Fruit fly (Drosophila melanogaster) whole organism, embryonic: ENCODE measurements around the gene mus101.

Experiments used
- ATbp ChIP-seq: fragments of 200-800 bp; sonication (Bioruptor generic); optimal IDR thresholded peaks from 2 replicates; lab custom pipeline; 2017; ENCODE audit warnings: missing biosample characterization, mild to moderate bottlenecking, missing genetic modification characterization, missing genetic modification reagents
- Adf1 ChIP-seq: fragments of 200-800 bp; sonication (Bioruptor generic); IDR thresholded peaks from 2 replicates; pipeline ENCODE4 v1.3.6; 2022; ENCODE audit warnings: missing biosample characterization, missing genetic modification characterization
- Atf6 ChIP-seq: fragments of 200-800 bp; sonication (Bioruptor generic); IDR thresholded peaks from 2 replicates; pipeline ENCODE4 v1.3.6; 2022; ENCODE audit warnings: missing biosample characterization, missing genetic modification characterization
- Blimp-1 ChIP-seq: fragments of 200-800 bp; sonication (Bioruptor generic); optimal IDR thresholded peaks from 3 replicates; lab custom pipeline; 2018; ENCODE audit warnings: missing biosample characterization, missing genetic modification characterization, mild to moderate bottlenecking, moderate library complexity, missing genetic modification reagents
- CG10462 ChIP-seq: fragments of 200-800 bp; sonication (Bioruptor generic); optimal IDR thresholded peaks from 2 replicates; lab custom pipeline; 2016; ENCODE audit warnings: missing biosample characterization, missing genetic modification characterization
- CG11695 ChIP-seq: fragments of 200-800 bp; sonication (Bioruptor generic); IDR thresholded peaks from 3 replicates; pipeline ENCODE4 v1.3.6; 2022; ENCODE audit warnings: missing biosample characterization, missing genetic modification characterization
- CG11696 ChIP-seq: fragments of 200-800 bp; sonication (Bioruptor generic); IDR thresholded peaks from 2 replicates; pipeline ENCODE4 v1.3.6; 2022; ENCODE audit warnings: missing biosample characterization, missing genetic modification characterization
- CG13424 ChIP-seq: fragments of 200-800 bp; sonication (Bioruptor generic); optimal IDR thresholded peaks from 2 replicates; lab custom pipeline; 2019; ENCODE audit warnings: missing biosample characterization, mild to moderate bottlenecking, missing genetic modification characterization, moderate library complexity
- CG14710 ChIP-seq: fragments of 200-800 bp; sonication (Bioruptor generic); optimal IDR thresholded peaks from 3 replicates; lab custom pipeline; 2019; ENCODE audit warnings: missing biosample characterization, mild to moderate bottlenecking, missing genetic modification characterization, moderate library complexity
- CG14965 ChIP-seq: fragments of 200-800 bp; sonication (Bioruptor generic); optimal IDR thresholded peaks from 2 replicates; lab custom pipeline; 2016; ENCODE audit warnings: missing biosample characterization, missing genetic modification characterization, borderline replicate concordance
- CG15073 ChIP-seq: fragments of 200-800 bp; sonication (Bioruptor generic); optimal IDR thresholded peaks from 2 replicates; lab custom pipeline; 2016; ENCODE audit warnings: missing biosample characterization, missing genetic modification characterization
- CG15269 ChIP-seq: fragments of 200-800 bp; sonication (Bioruptor generic); optimal IDR thresholded peaks from 2 replicates; lab custom pipeline; 2018; ENCODE audit warnings: missing biosample characterization, mild to moderate bottlenecking, missing genetic modification characterization, moderate library complexity
- CG15514 ChIP-seq: fragments of 200-800 bp; sonication (Bioruptor generic); optimal IDR thresholded peaks from 3 replicates; lab custom pipeline; 2017; ENCODE audit warnings: missing biosample characterization, missing genetic modification characterization, mild to moderate bottlenecking, moderate library complexity, missing genetic modification reagents
- CG2678 ChIP-seq: fragments of 200-800 bp; sonication (Bioruptor generic); optimal IDR thresholded peaks from 3 replicates; lab custom pipeline; 2019; ENCODE audit warnings: missing biosample characterization, mild to moderate bottlenecking, missing genetic modification characterization, moderate library complexity
- CG31365 ChIP-seq: fragments of 200-800 bp; sonication (Bioruptor generic); optimal IDR thresholded peaks from 2 replicates; lab custom pipeline; 2018; ENCODE audit warnings: missing biosample characterization, mild to moderate bottlenecking, missing genetic modification characterization
- CG34422 ChIP-seq: fragments of 200-800 bp; sonication (Bioruptor generic); IDR thresholded peaks from 3 replicates; pipeline ENCODE4 v1.3.6; 2022; ENCODE audit warnings: missing biosample characterization, missing genetic modification characterization
- CG7357 ChIP-seq: fragments of 200-800 bp; sonication (Bioruptor generic); IDR thresholded peaks from 3 replicates; pipeline ENCODE4 v1.3.6; 2022; ENCODE audit warnings: missing biosample characterization, missing genetic modification characterization
- CG7372 ChIP-seq: fragments of 200-800 bp; sonication (Bioruptor generic); IDR thresholded peaks from 2 replicates; pipeline ENCODE4 v1.3.6; 2022; ENCODE audit warnings: missing biosample characterization, missing genetic modification characterization
- CG7786 ChIP-seq: fragments of 200-800 bp; sonication (Bioruptor generic); optimal IDR thresholded peaks from 2 replicates; lab custom pipeline; 2016; ENCODE audit warnings: missing biosample characterization, missing genetic modification characterization
- CG8281 ChIP-seq: fragments of 200-800 bp; sonication (Bioruptor generic); optimal IDR thresholded peaks from 2 replicates; lab custom pipeline; 2018; ENCODE audit warnings: missing biosample characterization, mild to moderate bottlenecking, missing genetic modification characterization, moderate library complexity
- CG8478 ChIP-seq: fragments of >200 bp; optimal IDR thresholded peaks from 2 replicates; lab custom pipeline; 2018
- CG9876 ChIP-seq: fragments of 200-800 bp; sonication (Bioruptor generic); optimal IDR thresholded peaks from 2 replicates; lab custom pipeline; 2016; ENCODE audit warnings: missing biosample characterization, missing genetic modification characterization
- Chrac-16 ChIP-seq: fragments of 200-800 bp; sonication (Bioruptor generic); optimal IDR thresholded peaks from 3 replicates; lab custom pipeline; 2016; ENCODE audit warnings: missing biosample characterization, missing genetic modification characterization
- D ChIP-seq, 2 experiments: fragments of 200-800 bp in 1 of 2; fragments of >200 bp in 1 of 2; sonication (Bioruptor generic) in 1 of 2; optimal IDR thresholded peaks; 2 replicates in 1 of 2; 3 replicates in 1 of 2; lab custom pipeline; 2017; ENCODE audit warnings: mild to moderate bottlenecking in 1 of 2, missing biosample characterization in 1 of 2, missing genetic modification characterization in 1 of 2, missing genetic modification reagents in 1 of 2
- Ets97D ChIP-seq: fragments of 200-800 bp; sonication (Bioruptor generic); optimal IDR thresholded peaks from 3 replicates; lab custom pipeline; 2016; ENCODE audit warnings: missing biosample characterization, missing genetic modification characterization
- HmgD ChIP-seq: fragments of 200-800 bp; sonication (Bioruptor generic); optimal IDR thresholded peaks from 3 replicates; lab custom pipeline; 2016; ENCODE audit warnings: missing biosample characterization, missing genetic modification characterization
- Hr39 ChIP-seq: fragments of >200 bp; optimal IDR thresholded peaks from 2 replicates; lab custom pipeline; 2017
- Hr78 ChIP-seq, 2 experiments: fragments of 200-800 bp in 1 of 2; fragments of >200 bp in 1 of 2; sonication (Bioruptor generic) in 1 of 2; optimal IDR thresholded peaks; 2 replicates each; lab custom pipeline; 2017 to 2019; ENCODE audit warnings: missing biosample characterization in 2 of 2, missing genetic modification characterization in 2 of 2, mild to moderate bottlenecking in 1 of 2, moderate library complexity in 1 of 2
- MTF-1 ChIP-seq: fragments of 200-800 bp; sonication (Bioruptor generic); optimal IDR thresholded peaks from 2 replicates; lab custom pipeline; 2018; ENCODE audit warnings: missing biosample characterization, mild to moderate bottlenecking, missing genetic modification characterization, borderline replicate concordance
- Myb ChIP-seq: fragments of 200-800 bp; sonication (Bioruptor generic); optimal IDR thresholded peaks from 2 replicates; lab custom pipeline; 2016; ENCODE audit warnings: missing biosample characterization, missing genetic modification characterization
- Nf-YC ChIP-seq: fragments of 200-800 bp; optimal IDR thresholded peaks from 3 replicates; lab custom pipeline; 2019; ENCODE audit warnings: missing biosample characterization, mild to moderate bottlenecking, missing genetic modification characterization, moderate library complexity
- NfI ChIP-seq: fragments of 200-800 bp; sonication (Bioruptor generic); optimal IDR thresholded peaks from 3 replicates; lab custom pipeline; 2018; ENCODE audit warnings: missing biosample characterization, mild to moderate bottlenecking, missing genetic modification characterization, moderate library complexity
- Oli ChIP-seq: fragments of 200-800 bp; sonication (Bioruptor generic); optimal IDR thresholded peaks from 2 replicates; lab custom pipeline; 2018; ENCODE audit warnings: missing biosample characterization, mild to moderate bottlenecking, missing genetic modification characterization, moderate library complexity
- Poxn ChIP-seq: fragments of 200-800 bp; sonication (Bioruptor generic); IDR thresholded peaks from 2 replicates; pipeline ENCODE4 v1.3.6; 2022; ENCODE audit warnings: missing biosample characterization, missing genetic modification characterization
- Sin3A ChIP-seq: fragments of >200 bp; optimal IDR thresholded peaks from 2 replicates; lab custom pipeline; 2018
- Taf1 ChIP-seq: fragments of 200-800 bp; sonication (Bioruptor generic); IDR thresholded peaks from 2 replicates; pipeline ENCODE4 v1.3.6; 2022; ENCODE audit warnings: missing biosample characterization, missing genetic modification characterization
- Xbp1 ChIP-seq: fragments of 200-800 bp; sonication (Bioruptor generic); optimal IDR thresholded peaks from 3 replicates; lab custom pipeline; 2016; ENCODE audit warnings: missing biosample characterization, mild to moderate bottlenecking, missing genetic modification characterization
- Xrp1 ChIP-seq: fragments of 200-800 bp; sonication (Bioruptor generic); IDR thresholded peaks from 2 replicates; pipeline ENCODE4 v1.3.6; 2022; ENCODE audit warnings: missing biosample characterization, missing genetic modification characterization
- al ChIP-seq: fragments of 200-800 bp; sonication (Bioruptor generic); IDR thresholded peaks from 2 replicates; pipeline ENCODE4 v1.3.6; 2022; ENCODE audit warnings: missing biosample characterization, missing genetic modification characterization
- ato ChIP-seq: fragments of 200-800 bp; sonication (Bioruptor generic); IDR thresholded peaks from 2 replicates; pipeline ENCODE4 v1.3.6; 2022; ENCODE audit warnings: missing biosample characterization, missing genetic modification characterization; ENCODE audit not compliant: partially characterized antibody
- disco-r ChIP-seq: fragments of 200-800 bp; sonication (Bioruptor generic); optimal IDR thresholded peaks from 2 replicates; lab custom pipeline; 2016; ENCODE audit warnings: missing biosample characterization, missing genetic modification characterization
- gro ChIP-seq: fragments of 200-800 bp; sonication (Bioruptor generic); optimal IDR thresholded peaks from 2 replicates; lab custom pipeline; 2016; ENCODE audit warnings: missing biosample characterization, missing genetic modification characterization
- lmd ChIP-seq: fragments of 200-800 bp; sonication (Bioruptor generic); IDR thresholded peaks from 2 replicates; pipeline ENCODE4 v1.3.6; 2022; ENCODE audit warnings: missing biosample characterization, missing genetic modification characterization
- mld ChIP-seq: fragments of 200-800 bp; sonication (Bioruptor generic); IDR thresholded peaks from 3 replicates; pipeline ENCODE4 v1.3.6; 2022; ENCODE audit warnings: missing biosample characterization, missing genetic modification characterization; ENCODE audit not compliant: partially characterized antibody
- p53 ChIP-seq: fragments of 200-800 bp; sonication (Bioruptor generic); optimal IDR thresholded peaks from 2 replicates; lab custom pipeline; 2016; ENCODE audit warnings: missing biosample characterization, missing genetic modification characterization
- pfk ChIP-seq: fragments of 200-800 bp; sonication (Bioruptor generic); optimal IDR thresholded peaks from 2 replicates; lab custom pipeline; 2018; ENCODE audit warnings: missing biosample characterization, mild to moderate bottlenecking, missing genetic modification characterization, moderate library complexity
- slou ChIP-seq: fragments of 200-800 bp; sonication (Bioruptor generic); optimal IDR thresholded peaks from 3 replicates; lab custom pipeline; 2016; ENCODE audit warnings: missing biosample characterization, missing genetic modification characterization
- tna ChIP-seq: fragments of 200-800 bp; sonication (Bioruptor generic); IDR thresholded peaks from 2 replicates; pipeline ENCODE4 v1.3.6; 2022; ENCODE audit warnings: missing biosample characterization, missing genetic modification characterization; ENCODE audit not compliant: partially characterized antibody
- yki ChIP-seq: fragments of >200 bp; optimal IDR thresholded peaks from 3 replicates; lab custom pipeline; 2018

mus101 gene

DNA sequence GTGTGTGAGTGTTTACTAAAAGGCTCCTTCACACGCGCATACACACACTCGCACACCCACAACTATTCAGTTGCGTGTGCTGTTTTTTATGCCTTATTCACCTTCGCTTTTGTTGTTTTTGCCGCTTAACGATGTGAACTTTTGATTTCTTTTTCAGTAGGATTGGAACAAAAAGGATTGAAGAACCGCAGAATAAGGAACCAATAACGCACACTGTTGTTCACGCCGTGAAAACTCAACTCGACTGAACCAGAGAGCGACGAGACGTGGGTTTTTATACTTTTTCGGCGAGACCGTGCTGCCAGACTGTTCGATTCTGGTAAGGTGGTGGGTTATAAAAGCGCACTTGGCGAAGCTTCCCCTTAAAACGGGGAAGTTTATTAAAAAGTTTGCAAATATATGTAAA is 33.1 kb downstream of the mus101 start, which contains the start of gene Pdcd4 (continued):
- TF ChIP-seq tna = peak; percentile 59; the same call in 1 of the 2 replicates
- no peak for TF ChIP-seq disco-r
- no peak for TF ChIP-seq mld (GFP tag; lab: Robert Waterston, UW)
- TF ChIP-seq Taf1 (GFP tag; lab: Robert Waterston, UW) = no peak
- TF ChIP-seq MTF-1 (GFP tag; lab: Kevin White, UChicago) = no peak
- peak; percentile 4 for TF ChIP-seq pfk (GFP tag; lab: Kevin White, UChicago)
- no peak for TF ChIP-seq CG8478 (lab: Kevin White, UChicago)
- peak; percentile 3 for TF ChIP-seq HmgD (GFP tag; lab: Kevin White, UChicago)
- TF ChIP-seq ATbp (GFP tag; lab: Kevin White, UChicago) = no peak
- no peak for TF ChIP-seq CG8281 (tag; lab: Kevin White, UChicago)
- no peak for TF ChIP-seq CG7357 (GFP tag; lab: Robert Waterston, UW)
- TF ChIP-seq CG7372 (GFP tag; lab: Robert Waterston, UW) = no peak
- TF ChIP-seq, all 482 proteins: peak for 135

DNA sequence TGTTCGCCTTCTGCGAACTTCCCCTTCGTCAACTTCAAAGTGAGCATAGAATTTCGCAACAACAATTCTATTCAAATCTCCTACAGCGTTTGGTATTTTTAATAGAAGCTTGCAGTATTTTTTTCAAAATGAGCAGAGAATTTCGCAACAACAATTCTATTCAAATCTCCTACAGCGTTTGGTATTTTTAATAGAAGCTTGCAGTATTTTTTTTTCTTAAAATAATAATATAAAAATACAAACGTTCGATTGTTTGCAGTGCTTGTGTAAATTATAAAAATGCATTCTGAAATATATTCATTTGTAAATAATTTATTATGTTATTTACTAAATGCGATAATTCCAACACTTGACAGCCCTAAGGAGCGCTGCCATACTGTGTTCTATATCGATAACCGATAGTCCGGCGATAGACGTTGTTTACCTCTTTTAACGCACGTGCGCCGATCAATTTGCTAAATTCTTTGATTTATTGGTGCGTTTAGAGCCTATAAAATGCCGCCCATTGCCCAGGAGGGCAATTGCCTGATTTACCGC is 34.8 kb downstream of the mus101 start, which contains the start of the genes CG32625 and Rtc1:
CG32625 (minus strand) TSS at position 51 of the 537 bp plus-strand sequence.
Rtc1 (plus strand) TSS at position 404 of the 537 bp plus-strand sequence.
- peak; percentile 60; the same call in 1 of the 2 replicates for TF ChIP-seq Xrp1
- peak; percentile 68 for TF ChIP-seq CG15269 (tag; lab: Kevin White, UChicago)
- TF ChIP-seq Atf6 (GFP tag; lab: Robert Waterston, UW) = 0 out of 2 replicates have a peak, but pooled peaks have one; percentile 30
- no peak for TF ChIP-seq Sin3A (lab: Kevin White, UChicago)
- TF ChIP-seq Hr78 (GFP tag; optimal IDR thresholded peaks at IDR 0.05; lab: Kevin White, UChicago) = no peak
- peak; percentile 43 for TF ChIP-seq Xbp1 (GFP tag; lab: Kevin White, UChicago)
- peak; percentile 17 for TF ChIP-seq Oli (tag; lab: Kevin White, UChicago)
- TF ChIP-seq p53 (GFP tag; lab: Kevin White, UChicago) = no peak
- TF ChIP-seq CG10462 (GFP tag; lab: Kevin White, UChicago) = no peak
- peak; percentile 82 for TF ChIP-seq CG14710 (tag; lab: Kevin White, UChicago)
- no peak for TF ChIP-seq D (optimal IDR thresholded peaks at IDR 0.05; lab: Kevin White, UChicago)
- TF ChIP-seq D (GFP tag; optimal IDR thresholded peaks at IDR 0.05; lab: Kevin White, UChicago) = no peak
- no peak; the same call in 1 of the 2 replicates for TF ChIP-seq ato
- TF ChIP-seq Blimp-1 = peak; percentile 52
- peak; percentile 40 for TF ChIP-seq Ets97D (GFP tag; lab: Kevin White, UChicago)
- TF ChIP-seq NfI (GFP tag; lab: Kevin White, UChicago) = peak; percentile 40
- no peak for TF ChIP-seq yki
- no peak for TF ChIP-seq CG15073 (GFP tag; lab: Kevin White, UChicago)
- TF ChIP-seq Nf-YC (tag; lab: Kevin White, UChicago) = peak; percentile 53
- TF ChIP-seq lmd (GFP tag; lab: Robert Waterston, UW) = no peak
- TF ChIP-seq HmgD (GFP tag; lab: Kevin White, UChicago) = no peak
- no peak for TF ChIP-seq CG11695 (GFP tag; lab: Robert Waterston, UW)
- TF ChIP-seq CG11696 = no peak
- peak; percentile 42 for TF ChIP-seq CG15514 (GFP tag; lab: Kevin White, UChicago)
- TF ChIP-seq CG2678 (tag; lab: Kevin White, UChicago) = peak; percentile 62
- TF ChIP-seq Myb (GFP tag; lab: Kevin White, UChicago) = no peak
- no peak for TF ChIP-seq CG7357 (GFP tag; lab: Robert Waterston, UW)
- TF ChIP-seq CG34422 (GFP tag; lab: Robert Waterston, UW) = 0 out of 3 replicates have a peak, but pooled peaks have one; percentile 22
- no peak for TF ChIP-seq CG9876 (GFP tag; lab: Kevin White, UChicago)
- TF ChIP-seq Chrac-16 (GFP tag; lab: Kevin White, UChicago) = peak; percentile 37
- no peak for TF ChIP-seq Adf1
- TF ChIP-seq al = peak; percentile 44
- TF ChIP-seq CG14965 (GFP tag; lab: Kevin White, UChicago) = no peak
- TF ChIP-seq slou (GFP tag; lab: Kevin White, UChicago) = no peak
- no peak for TF ChIP-seq CG8478 (lab: Kevin White, UChicago)
- no peak for TF ChIP-seq CG31365 (tag; lab: Kevin White, UChicago)
- TF ChIP-seq CG7786 (GFP tag; lab: Kevin White, UChicago) = no peak
- no peak for TF ChIP-seq Poxn (GFP tag; lab: Robert Waterston, UW)
- no peak for TF ChIP-seq gro (GFP tag; lab: Kevin White, UChicago)
- no peak for TF ChIP-seq Hr39 (lab: Kevin White, UChicago)
- peak; percentile 60 for TF ChIP-seq CG13424 (tag; lab: Kevin White, UChicago)
